Worm (Caenorhabditis elegans) whole organism, L4 larva: Measurements from ENCODE around the gene set-24.
A peak's percentile ranks its signal among the peaks of the same experiment; 100 is the strongest.

Experiments
- D1046.2 ChIP-seq: fragments of 200-800 bp; sonication (Bioruptor generic); IDR thresholded peaks from 2 replicates; pipeline ENCODE4 v1.3.6; 2022; ENCODE audit warnings: missing genetic modification characterization, missing compliant biosample characterization
- R02D3.7 ChIP-seq: fragments of 150-350 bp; sonication (generic microtip); optimal IDR thresholded peaks from 3 replicates; lab custom pipeline; 2014; ENCODE audit warnings: missing biosample characterization, missing genetic modification characterization
- T26A8.4 ChIP-seq: fragments of 200-800 bp; sonication (Bioruptor generic); IDR thresholded peaks from 2 replicates; pipeline ENCODE4 v1.3.6; 2022; ENCODE audit warnings: missing genetic modification characterization, missing compliant biosample characterization
- Y48G9A.11 ChIP-seq: fragments of 200-800 bp; sonication (Bioruptor generic); IDR thresholded peaks from 2 replicates; pipeline ENCODE4 v1.3.6; 2022; ENCODE audit warnings: missing genetic modification reagents, missing genetic modification characterization, missing compliant biosample characterization
- ZK546.5 ChIP-seq, 2 experiments: sonication (generic microtip); optimal IDR thresholded peaks; 2 replicates each; lab custom pipeline; 2017; ENCODE audit warnings: missing biosample characterization in 2 of 2, missing genetic modification characterization in 2 of 2
- aha-1 ChIP-seq: fragments of 150-350 bp; peaks from one replicate; lab custom pipeline; 2014; ENCODE audit warnings: missing biosample characterization, missing genetic modification characterization
- ceh-20 ChIP-seq: fragments of 200-800 bp; sonication (Bioruptor generic); IDR thresholded peaks from 2 replicates; pipeline ENCODE4 v1.3.6; 2022; ENCODE audit warnings: missing genetic modification reagents, missing genetic modification characterization, missing compliant biosample characterization
- ceh-28 ChIP-seq: fragments of 150-350 bp; optimal IDR thresholded peaks from 2 replicates; lab custom pipeline; 2014; ENCODE audit warnings: missing biosample characterization, missing genetic modification reagents, missing genetic modification characterization
- ceh-32 ChIP-seq: sonication (generic microtip); optimal IDR thresholded peaks from 2 replicates; lab custom pipeline; 2016; ENCODE audit warnings: mild to moderate bottlenecking, missing genetic modification characterization, missing compliant biosample characterization; ENCODE audit not compliant: poor library complexity
- ceh-62 ChIP-seq: sonication (generic microtip); optimal IDR thresholded peaks from 2 replicates; lab custom pipeline; 2017; ENCODE audit warnings: missing biosample characterization, missing genetic modification characterization
- ceh-82 ChIP-seq: sonication (generic microtip); optimal IDR thresholded peaks from 2 replicates; lab custom pipeline; 2017; ENCODE audit warnings: missing biosample characterization, missing genetic modification characterization
- cey-2 ChIP-seq: sonication (generic microtip); optimal IDR thresholded peaks from 3 replicates; lab custom pipeline; 2017; ENCODE audit warnings: missing genetic modification characterization, mild to moderate bottlenecking, missing compliant biosample characterization, antibody characterized with exemption, borderline replicate concordance; ENCODE audit not compliant: insufficient read depth
- ctbp-1 ChIP-seq: fragments of 200-800 bp; sonication (Bioruptor generic); IDR thresholded peaks from 2 replicates; pipeline ENCODE4 v1.3.6; 2022; ENCODE audit warnings: missing genetic modification reagents, missing genetic modification characterization, missing compliant biosample characterization
- dmd-6 ChIP-seq: fragments of 200-800 bp; sonication (Bioruptor generic); IDR thresholded peaks from 2 replicates; pipeline ENCODE4 v1.3.6; 2022; ENCODE audit warnings: missing genetic modification reagents, missing genetic modification characterization, missing compliant biosample characterization
- dmd-9 ChIP-seq: fragments of 200-800 bp; sonication (Bioruptor generic); IDR thresholded peaks from 2 replicates; pipeline ENCODE4 v1.3.6; 2022; ENCODE audit warnings: missing genetic modification reagents, missing genetic modification characterization, missing compliant biosample characterization
- dpl-1 ChIP-seq: fragments of 150-350 bp; optimal IDR thresholded peaks from 2 replicates; lab custom pipeline; 2014; ENCODE audit warnings: missing biosample characterization, missing genetic modification reagents, missing genetic modification characterization
- duxl-1 ChIP-seq: sonication (generic microtip); optimal IDR thresholded peaks from 2 replicates; lab custom pipeline; 2016; ENCODE audit warnings: mild to moderate bottlenecking, missing genetic modification characterization, moderate library complexity, missing compliant biosample characterization; ENCODE audit not compliant: poor library complexity
- dve-1 ChIP-seq: sonication (generic microtip); optimal IDR thresholded peaks from 2 replicates; lab custom pipeline; 2017; ENCODE audit warnings: antibody characterized with exemption, mild to moderate bottlenecking, missing genetic modification characterization, missing compliant biosample characterization; ENCODE audit not compliant: insufficient read depth
- hlh-30 ChIP-seq: sonication (generic microtip); optimal IDR thresholded peaks from 2 replicates; lab custom pipeline; 2017; ENCODE audit warnings: antibody characterized with exemption, mild to moderate bottlenecking, missing genetic modification characterization, missing compliant biosample characterization; ENCODE audit not compliant: insufficient read depth
- lin-15B ChIP-seq: fragments of 150-350 bp; sonication (generic microtip); optimal IDR thresholded peaks from 3 replicates; lab custom pipeline; 2014; ENCODE audit warnings: missing biosample characterization, missing genetic modification characterization
- lin-29 ChIP-seq: fragments of 200-800 bp; sonication (Bioruptor generic); IDR thresholded peaks from 2 replicates; pipeline ENCODE4 v1.3.6; 2022; ENCODE audit warnings: missing genetic modification reagents, missing genetic modification characterization, missing compliant biosample characterization
- lin-38 ChIP-seq: fragments of 200-800 bp; sonication (Bioruptor generic); IDR thresholded peaks from 2 replicates; pipeline ENCODE4 v1.3.6; 2022; ENCODE audit warnings: missing genetic modification reagents, missing genetic modification characterization, missing compliant biosample characterization
- lir-3 ChIP-seq: sonication (generic microtip); optimal IDR thresholded peaks from 2 replicates; lab custom pipeline; 2016; ENCODE audit warnings: mild to moderate bottlenecking, missing genetic modification characterization, missing compliant biosample characterization
- lsy-2 ChIP-seq, 2 experiments: fragments of 150-350 bp in 1 of 2; sonication (generic microtip) in 1 of 2; optimal IDR thresholded peaks; 2 replicates each; lab custom pipeline; 2014 to 2017; ENCODE audit warnings: missing biosample characterization in 2 of 2, missing genetic modification characterization in 2 of 2
- nhr-102 ChIP-seq: sonication (generic microtip); optimal IDR thresholded peaks from 2 replicates; lab custom pipeline; 2016; ENCODE audit warnings: mild to moderate bottlenecking, missing genetic modification characterization, moderate library complexity, missing compliant biosample characterization
- nhr-41 ChIP-seq: fragments of 200-800 bp; sonication (Bioruptor generic); IDR thresholded peaks from 2 replicates; pipeline ENCODE4 v1.3.6; 2022; ENCODE audit warnings: missing genetic modification reagents, missing genetic modification characterization, missing compliant biosample characterization
- nhr-76 ChIP-seq: fragments of 150-350 bp; optimal IDR thresholded peaks from 2 replicates; lab custom pipeline; 2014; ENCODE audit warnings: missing biosample characterization, missing genetic modification characterization
- nhr-77 ChIP-seq: fragments of 150-350 bp; optimal IDR thresholded peaks from 2 replicates; lab custom pipeline; 2014; ENCODE audit warnings: missing biosample characterization, missing genetic modification characterization
- pqm-1 ChIP-seq: sonication (generic microtip); optimal IDR thresholded peaks from 2 replicates; lab custom pipeline; 2017; ENCODE audit warnings: missing biosample characterization, missing genetic modification characterization
- set-16 ChIP-seq: fragments of 200-800 bp; sonication (Bioruptor generic); IDR thresholded peaks from 2 replicates; pipeline ENCODE4 v1.3.6; 2022; ENCODE audit warnings: missing genetic modification reagents, missing genetic modification characterization, missing compliant biosample characterization
- snpc-4 ChIP-seq: fragments of 150-350 bp; optimal IDR thresholded peaks from 2 replicates; lab custom pipeline; 2014; ENCODE audit warnings: missing biosample characterization, missing genetic modification characterization
- tra-1 ChIP-seq: fragments of 200-800 bp; sonication (Bioruptor generic); IDR thresholded peaks from 2 replicates; pipeline ENCODE4 v1.3.6; 2022; ENCODE audit warnings: missing genetic modification reagents, missing genetic modification characterization, missing compliant biosample characterization
- unc-62 ChIP-seq, 3 experiments: fragments of 150-350 bp in 1 of 3; sonication (generic microtip); optimal IDR thresholded peaks in 2 of 3; peaks in 1 of 3; 1 replicate in 1 of 3; 2 replicates in 2 of 3; lab custom pipeline; 2014 to 2017; ENCODE audit warnings: missing biosample characterization in 3 of 3, missing genetic modification characterization in 3 of 3, missing genetic modification reagents in 3 of 3, missing genotype in 1 of 3
- vab-7 ChIP-seq: fragments of 200-800 bp; sonication (Bioruptor generic); IDR thresholded peaks from 2 replicates; pipeline ENCODE4 v1.3.6; 2022; ENCODE audit warnings: missing genetic modification reagents, missing genetic modification characterization, missing compliant biosample characterization
- zip-11 ChIP-seq: fragments of 200-800 bp; sonication (Bioruptor generic); IDR thresholded peaks from 2 replicates; pipeline ENCODE4 v1.3.6; 2022; ENCODE audit warnings: missing genetic modification characterization, missing compliant biosample characterization

set-24 gene

ce11 chrII:12081454-12081853 lies 49.3 kb downstream of the set-24 start:
- TF ChIP-seq lsy-2 (tag; optimal IDR thresholded peaks at IDR 0.05; lab: Kevin White, UChicago), result peak in 1 of 2 experiments; percentile 33
- TF ChIP-seq lir-3 (tag; lab: Kevin White, UChicago), result no peak
- no peak for TF ChIP-seq snpc-4 (tag; lab: Kevin White, UChicago)
- TF ChIP-seq dmd-6 (GFP tag; lab: Robert Waterston, UW), result no peak
- peak; percentile 52 for TF ChIP-seq dve-1 (tag; lab: Kevin White, UChicago)
- no peak for TF ChIP-seq duxl-1 (tag; lab: Kevin White, UChicago)
- no peak for TF ChIP-seq hlh-30 (tag; lab: Kevin White, UChicago)
- no peak for TF ChIP-seq nhr-41 (GFP tag; lab: Robert Waterston, UW)

DNA sequence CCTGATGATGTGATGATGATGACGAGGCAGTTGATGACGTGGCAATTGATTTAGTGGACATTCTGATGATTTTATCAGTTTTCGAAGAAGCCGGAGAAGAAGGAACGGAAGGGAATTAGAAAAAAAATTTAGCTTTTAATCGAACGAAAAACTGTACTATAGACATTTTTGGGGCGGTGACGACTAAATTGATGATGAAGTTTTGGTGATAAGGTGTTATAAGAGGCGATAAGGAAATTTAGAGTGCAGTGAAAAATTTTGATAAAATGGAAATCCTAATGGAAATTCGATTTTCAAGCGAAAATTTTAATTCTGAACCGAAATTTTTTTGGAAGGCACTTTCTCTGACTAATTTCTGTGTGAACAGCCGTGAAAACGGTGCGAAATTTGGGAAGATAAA lies 50.8 kb downstream of the set-24 start:
- TF ChIP-seq unc-62 (GFP tag; optimal IDR thresholded peaks at IDR 0.05 in 1 of 2; lab: Kevin White, UChicago) (no peak), unc-62 (tag; optimal IDR thresholded peaks at IDR 0.05; lab: Kevin White, UChicago) (no peak), Y48G9A.11 (GFP tag; lab: Robert Waterston, UW) (no peak), dve-1 (tag; lab: Kevin White, UChicago) (peak; percentile 47), T26A8.4 (no peak), nhr-102 (tag; lab: Kevin White, UChicago) (no peak), nhr-41 (GFP tag; lab: Robert Waterston, UW) (no peak), pqm-1 (tag; lab: Kevin White, UChicago) (peak; percentile 34), ctbp-1 (GFP tag; lab: Robert Waterston, UW) (no peak), R02D3.7 (tag; lab: Kevin White, UChicago) (no peak), lin-15B (no peak)

ce11 chrII:12077281-12077680 lies 53.5 kb downstream of the set-24 start:
- TF ChIP-seq vab-7, result no peak
- TF ChIP-seq ceh-82, result no peak
- no peak for TF ChIP-seq cey-2
- no peak for TF ChIP-seq zip-11 (GFP tag; lab: Robert Waterston, UW)
- peak in 1 of 2 experiments; percentile 98 for TF ChIP-seq unc-62 (GFP tag; optimal IDR thresholded peaks at IDR 0.05 in 1 of 2; lab: Kevin White, UChicago)
- no peak for TF ChIP-seq unc-62 (tag; optimal IDR thresholded peaks at IDR 0.05; lab: Kevin White, UChicago)

DNA sequence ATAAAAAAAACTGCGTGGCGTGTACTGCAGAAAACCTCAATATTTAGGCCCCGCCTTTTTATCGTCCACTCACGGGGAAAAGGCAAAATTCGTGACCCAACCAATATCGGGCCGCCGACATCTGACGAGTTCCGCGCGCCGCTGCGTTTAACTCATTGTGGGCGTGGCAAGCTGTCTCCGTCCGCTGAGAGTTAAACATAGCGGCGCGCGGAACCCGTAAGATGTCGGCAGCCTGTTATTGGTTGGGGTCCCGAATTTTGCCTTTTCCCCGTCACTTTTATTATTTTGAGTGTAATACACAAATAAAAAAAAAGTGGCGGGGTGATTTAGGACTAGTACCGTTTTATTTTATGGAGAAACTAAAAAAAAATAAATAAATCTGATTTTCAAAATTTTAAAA lies 54.4 kb downstream of the set-24 start:
- TF ChIP-seq ceh-20 (GFP tag; lab: Robert Waterston, UW) (no peak), lin-38 (GFP tag; lab: Robert Waterston, UW) (peak; percentile 19; the same call in 1 of the 2 replicates), snpc-4 (tag; lab: Kevin White, UChicago) (no peak), set-16 (GFP tag; lab: Robert Waterston, UW) (peak; percentile 41; the same call in 1 of the 2 replicates)

ce11 chrII:12071243-12071642 lies 59.5 kb downstream of the set-24 start:
- no peak for TF ChIP-seq nhr-76 (tag; lab: Kevin White, UChicago)
- no peak for TF ChIP-seq Y48G9A.11 (GFP tag; lab: Robert Waterston, UW)
- no peak for TF ChIP-seq dmd-9 (GFP tag; lab: Robert Waterston, UW)
- peak; percentile 97 for TF ChIP-seq aha-1

ce11 chrII:12067451-12068076 lies 63.2 kb downstream of the set-24 start, which contains the start of gene Y17G7B.22:
Gene Y17G7B.22 (plus strand): TSS chrII:12068026.
- TF ChIP-seq D1046.2 (GFP tag; lab: Robert Waterston, UW) (no peak), ceh-32 (tag; lab: Kevin White, UChicago) (no peak), lsy-2 (tag; optimal IDR thresholded peaks at IDR 0.05; lab: Kevin White, UChicago) (no peak), ceh-28 (no peak), nhr-77 (tag; lab: Kevin White, UChicago) (no peak), cey-2 (no peak), unc-62 (GFP tag; optimal IDR thresholded peaks at IDR 0.05 in 1 of 2; lab: Kevin White, UChicago) (no peak), unc-62 (tag; optimal IDR thresholded peaks at IDR 0.05; lab: Kevin White, UChicago) (no peak), tra-1 (GFP tag; lab: Robert Waterston, UW) (no peak), set-16 (GFP tag; lab: Robert Waterston, UW) (no peak), lin-29 (GFP tag; lab: Robert Waterston, UW) (no peak), ceh-62 (tag; lab: Kevin White, UChicago) (no peak), dpl-1 (GFP tag; lab: Kevin White, UChicago) (no peak), dmd-6 (GFP tag; lab: Robert Waterston, UW) (no peak), ctbp-1 (GFP tag; lab: Robert Waterston, UW) (no peak), nhr-102 (tag; lab: Kevin White, UChicago) (no peak), ZK546.5 (tag; optimal IDR thresholded peaks at IDR 0.05; lab: Kevin White, UChicago) (no peak)
- TF ChIP-seq, all 104 proteins: peak for 0
